Worm (Caenorhabditis elegans) whole organism, L2 larva: ENCODE measurements around the gene C08B11.9.

Experiments used
- R02D3.7 ChIP-seq: fragments of 150-350 bp; optimal IDR thresholded peaks from 2 replicates; lab custom pipeline; 2014; ENCODE audit warnings: missing biosample characterization, missing genetic modification characterization
- Y55F3AM.14 ChIP-seq: fragments of 200-800 bp; sonication (Bioruptor generic); optimal IDR thresholded peaks from 2 replicates; lab custom pipeline; 2018; ENCODE audit warnings: mild to moderate bottlenecking, missing genetic modification characterization, missing compliant biosample characterization
- ZK546.5 ChIP-seq: sonication (generic microtip); optimal IDR thresholded peaks from 2 replicates; lab custom pipeline; 2017; ENCODE audit warnings: missing biosample characterization, missing genetic modification characterization
- alr-1 ChIP-seq: fragments of 150-350 bp; optimal IDR thresholded peaks from 2 replicates; lab custom pipeline; 2014; ENCODE audit warnings: missing biosample characterization, missing genetic modification characterization
- aly-2 ChIP-seq: fragments of 150-350 bp; optimal IDR thresholded peaks from 2 replicates; lab custom pipeline; 2014; ENCODE audit warnings: missing biosample characterization, missing genetic modification characterization
- blmp-1 ChIP-seq: sonication (generic microtip); optimal IDR thresholded peaks from 2 replicates; lab custom pipeline; 2017; ENCODE audit warnings: missing genetic modification characterization, mild to moderate bottlenecking, missing compliant biosample characterization, antibody characterized with exemption, moderate library complexity; ENCODE audit not compliant: insufficient read depth
- ceh-16 ChIP-seq: fragments of 150-350 bp; optimal IDR thresholded peaks from 2 replicates; lab custom pipeline; 2014; ENCODE audit warnings: missing biosample characterization, missing genetic modification characterization
- crh-2 ChIP-seq: sonication (generic microtip); optimal IDR thresholded peaks from 2 replicates; lab custom pipeline; 2017; ENCODE audit warnings: missing biosample characterization, missing genetic modification characterization
- egl-27 ChIP-seq: sonication (generic microtip); optimal IDR thresholded peaks from 3 replicates; lab custom pipeline; 2017; ENCODE audit warnings: missing biosample characterization, missing genetic modification reagents, missing genetic modification characterization
- elt-1 ChIP-seq: fragments of 150-350 bp; optimal IDR thresholded peaks from 2 replicates; lab custom pipeline; 2014; ENCODE audit warnings: missing biosample characterization, missing genetic modification characterization
- fos-1 ChIP-seq: fragments of 150-350 bp; optimal IDR thresholded peaks from 2 replicates; lab custom pipeline; 2014; ENCODE audit warnings: missing biosample characterization, missing genetic modification characterization
- lin-11 ChIP-seq: fragments of 150-350 bp; sonication (generic microtip); optimal IDR thresholded peaks from 2 replicates; lab custom pipeline; 2014; ENCODE audit warnings: missing biosample characterization, missing genetic modification characterization, inconsistent platforms, mixed read lengths
- lin-39 ChIP-seq: fragments of 150-350 bp; optimal IDR thresholded peaks from 2 replicates; lab custom pipeline; 2014; ENCODE audit warnings: missing biosample characterization, missing genetic modification reagents, missing genetic modification characterization
- lsy-2 ChIP-seq, 2 experiments: fragments of 150-350 bp in 1 of 2; sonication (generic microtip) in 1 of 2; optimal IDR thresholded peaks; 2 replicates each; lab custom pipeline; 2014 to 2017; ENCODE audit warnings: missing biosample characterization in 2 of 2, missing genetic modification characterization in 2 of 2
- mab-5 ChIP-seq: fragments of 150-350 bp; optimal IDR thresholded peaks from 2 replicates; lab custom pipeline; 2014; ENCODE audit warnings: missing biosample characterization, missing genetic modification characterization
- mbf-1 ChIP-seq: sonication (generic microtip); optimal IDR thresholded peaks from 2 replicates; lab custom pipeline; 2017; ENCODE audit warnings: missing biosample characterization, missing genetic modification characterization
- nhr-10 ChIP-seq: sonication (generic microtip); optimal IDR thresholded peaks from 2 replicates; lab custom pipeline; 2017; ENCODE audit warnings: missing biosample characterization, missing genetic modification characterization
- nhr-11 ChIP-seq: fragments of 150-350 bp; optimal IDR thresholded peaks from 2 replicates; lab custom pipeline; 2014; ENCODE audit warnings: missing biosample characterization, missing genetic modification characterization
- nhr-21 ChIP-seq: fragments of 150-350 bp; optimal IDR thresholded peaks from 2 replicates; lab custom pipeline; 2014; ENCODE audit warnings: missing biosample characterization, missing genetic modification characterization
- nhr-23 ChIP-seq: fragments of 150-350 bp; optimal IDR thresholded peaks from 2 replicates; lab custom pipeline; 2014; ENCODE audit warnings: missing biosample characterization, missing genetic modification reagents, missing genetic modification characterization
- nhr-237 ChIP-seq: fragments of 150-350 bp; optimal IDR thresholded peaks from 2 replicates; lab custom pipeline; 2014; ENCODE audit warnings: missing biosample characterization, missing genetic modification characterization
- nhr-25 ChIP-seq: fragments of 150-350 bp; sonication (generic microtip); optimal IDR thresholded peaks from 3 replicates; lab custom pipeline; 2014; ENCODE audit warnings: missing biosample characterization, missing genetic modification characterization
- nhr-6 ChIP-seq: fragments of 150-350 bp; optimal IDR thresholded peaks from 2 replicates; lab custom pipeline; 2014; ENCODE audit warnings: missing biosample characterization, missing genetic modification characterization
- peb-1 ChIP-seq: fragments of 150-350 bp; optimal IDR thresholded peaks from 2 replicates; lab custom pipeline; 2014; ENCODE audit warnings: missing biosample characterization, missing genetic modification characterization
- sem-4 ChIP-seq: fragments of 150-350 bp; optimal IDR thresholded peaks from 2 replicates; lab custom pipeline; 2014; ENCODE audit warnings: missing biosample characterization, missing genetic modification reagents, missing genetic modification characterization
- sma-3 ChIP-seq: sonication (generic microtip); optimal IDR thresholded peaks from 2 replicates; lab custom pipeline; 2016; ENCODE audit warnings: missing genetic modification reagents, missing genetic modification characterization, missing compliant biosample characterization
- sma-9 ChIP-seq, 2 experiments: fragments of 150-350 bp in 1 of 2; sonication (generic microtip) in 1 of 2; optimal IDR thresholded peaks; 2 replicates each; lab custom pipeline; 2014 to 2016; ENCODE audit warnings: missing genetic modification characterization in 2 of 2, mild to moderate bottlenecking in 1 of 2, missing biosample characterization in 1 of 2, missing compliant biosample characterization in 1 of 2, missing genetic modification reagents in 1 of 2, moderate library complexity in 1 of 2
- unc-55 ChIP-seq: fragments of 150-350 bp; sonication (generic microtip); optimal IDR thresholded peaks from 3 replicates; lab custom pipeline; 2014; ENCODE audit warnings: missing biosample characterization, missing genetic modification reagents, missing genetic modification characterization
- ztf-1 ChIP-seq: fragments of 200-800 bp; sonication (Bioruptor generic); conservative IDR thresholded peaks from 2 replicates; pipeline ENCODE4 v1.3.6; 2022; ENCODE audit warnings: missing genetic modification characterization, missing compliant biosample characterization
- ztf-4 ChIP-seq: fragments of 150-350 bp; optimal IDR thresholded peaks from 2 replicates; lab custom pipeline; 2014; ENCODE audit warnings: missing biosample characterization, missing genetic modification characterization

The C08B11.9 gene

ce11 chrII:8059532-8059931, 21.6 kb upstream of the C08B11.9 start:
- TF ChIP-seq sma-9 (GFP tag; optimal IDR thresholded peaks at IDR 0.05; lab: Kevin White, UChicago) (peak; percentile 18), sma-9 (tag; optimal IDR thresholded peaks at IDR 0.05; lab: Kevin White, UChicago) (no peak), aly-2 (tag; lab: Kevin White, UChicago) (no peak), unc-55 (GFP tag; lab: Kevin White, UChicago) (no peak), mab-5 (tag; lab: Kevin White, UChicago) (no peak), nhr-21 (tag; lab: Kevin White, UChicago) (peak; percentile 24), nhr-23 (tag; lab: Kevin White, UChicago) (no peak), elt-1 (tag; lab: Kevin White, UChicago) (no peak)

- TF ChIP-seq mbf-1 (tag; lab: Kevin White, UChicago) (no peak), elt-1 (tag; lab: Kevin White, UChicago) (no peak), nhr-11 (tag; lab: Kevin White, UChicago) (no peak), unc-55 (GFP tag; lab: Kevin White, UChicago) (no peak), fos-1 (tag; lab: Kevin White, UChicago) (no peak), sma-3 (no peak), nhr-237 (tag; lab: Kevin White, UChicago) (no peak), alr-1 (tag; lab: Kevin White, UChicago) (no peak), nhr-25 (tag; lab: Kevin White, UChicago) (no peak), peb-1 (tag; lab: Kevin White, UChicago) (no peak), ZK546.5 (no peak), ceh-16 (tag; lab: Kevin White, UChicago) (no peak), sem-4 (tag; lab: Kevin White, UChicago) (no peak)
Observed at ce11 chrII:8058769-8059168, 20.8 kb upstream of the C08B11.9 start, which contains the start of gene T05H10.8. Gene T05H10.8 (plus strand): TSS chrII:8059069.

ce11 chrII:8057911-8058310, 19.9 kb upstream of the C08B11.9 start:
- no peak for TF ChIP-seq sem-4 (tag; lab: Kevin White, UChicago)
- no peak for TF ChIP-seq nhr-23 (tag; lab: Kevin White, UChicago)
- no peak for TF ChIP-seq nhr-6 (tag; lab: Kevin White, UChicago)
- no peak for TF ChIP-seq Y55F3AM.14
- no peak for TF ChIP-seq ceh-16 (tag; lab: Kevin White, UChicago)
- no peak for TF ChIP-seq ztf-1 (GFP tag; lab: Robert Waterston, UW)
- TF ChIP-seq egl-27 (tag; lab: Kevin White, UChicago) = no peak
- no peak for TF ChIP-seq blmp-1 (tag; lab: Kevin White, UChicago)
- no peak for TF ChIP-seq peb-1 (tag; lab: Kevin White, UChicago)
- TF ChIP-seq sma-9 (GFP tag; optimal IDR thresholded peaks at IDR 0.05; lab: Kevin White, UChicago) = no peak
- TF ChIP-seq sma-9 (tag; optimal IDR thresholded peaks at IDR 0.05; lab: Kevin White, UChicago) = no peak
- no peak for TF ChIP-seq nhr-25 (tag; lab: Kevin White, UChicago)
- no peak for TF ChIP-seq lin-11 (tag; lab: Kevin White, UChicago)
- TF ChIP-seq aly-2 (tag; lab: Kevin White, UChicago) = no peak

- TF ChIP-seq nhr-10 (tag; lab: Kevin White, UChicago) = no peak
- TF ChIP-seq egl-27 (tag; lab: Kevin White, UChicago) = no peak
Observed at ce11 chrII:8052850-8053249, 14.9 kb upstream of the C08B11.9 start, which contains the start of gene T05H10.4. Gene T05H10.4 (plus strand): TSS chrII:8053150.

ce11 chrII:8052172-8052571, 14.2 kb upstream of the C08B11.9 start:
- TF ChIP-seq nhr-6 (tag; lab: Kevin White, UChicago) = no peak

ce11 chrII:8051330-8051729, 13.4 kb upstream of the C08B11.9 start:
- TF ChIP-seq lin-39 = no peak
- no peak for TF ChIP-seq R02D3.7 (tag; lab: Kevin White, UChicago)
- TF ChIP-seq ztf-4 (tag; lab: Kevin White, UChicago) = no peak
- TF ChIP-seq lsy-2 (tag; optimal IDR thresholded peaks at IDR 0.05; lab: Kevin White, UChicago) = no peak
- no peak for TF ChIP-seq crh-2
